Worm (Caenorhabditis elegans) whole organism, L4/young adult: ENCODE measurements around the gene Y54G2A.76.

ENCODE experiments used
- W03F9.2 ChIP-seq: fragments of 150-350 bp; optimal IDR thresholded peaks from 2 replicates; lab custom pipeline; 2014; ENCODE audit warnings: missing biosample characterization, missing genetic modification characterization
- dao-5 ChIP-seq: sonication (generic microtip); optimal IDR thresholded peaks from 2 replicates; lab custom pipeline; 2016; ENCODE audit warnings: missing genotype, missing genetic modification characterization, moderate library complexity, missing compliant biosample characterization
- him-1 ChIP-seq: sonication (generic microtip); optimal IDR thresholded peaks from 2 replicates; lab custom pipeline; 2016; ENCODE audit warnings: missing genotype, missing genetic modification reagents, missing genetic modification characterization, missing compliant biosample characterization

Y54G2A.76 gene

DNA sequence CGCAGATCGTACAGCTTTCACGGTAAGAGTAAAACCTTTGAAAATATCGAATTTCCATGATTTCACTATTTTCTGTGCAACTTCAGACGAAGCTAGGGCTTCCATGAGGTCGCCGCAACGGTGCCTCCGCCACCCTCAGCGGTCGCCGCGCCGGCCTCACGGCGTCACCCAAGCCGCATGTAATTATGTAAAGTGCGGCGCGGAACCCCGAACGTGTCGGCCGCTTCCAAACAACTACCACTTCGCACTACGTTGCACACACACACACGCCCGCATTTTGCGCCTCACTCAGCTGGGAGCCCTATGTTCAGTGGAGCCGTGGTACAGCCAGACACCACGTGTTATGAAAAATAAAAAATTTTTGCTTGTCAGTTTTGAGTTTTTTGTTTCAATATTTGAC, 7.8 kb downstream of the Y54G2A.76 start:
- TF ChIP-seq him-1 = no peak
- no peak for TF ChIP-seq W03F9.2 (tag; lab: Kevin White, UChicago)
- no peak for TF ChIP-seq dao-5 (tag; lab: Kevin White, UChicago)

DNA sequence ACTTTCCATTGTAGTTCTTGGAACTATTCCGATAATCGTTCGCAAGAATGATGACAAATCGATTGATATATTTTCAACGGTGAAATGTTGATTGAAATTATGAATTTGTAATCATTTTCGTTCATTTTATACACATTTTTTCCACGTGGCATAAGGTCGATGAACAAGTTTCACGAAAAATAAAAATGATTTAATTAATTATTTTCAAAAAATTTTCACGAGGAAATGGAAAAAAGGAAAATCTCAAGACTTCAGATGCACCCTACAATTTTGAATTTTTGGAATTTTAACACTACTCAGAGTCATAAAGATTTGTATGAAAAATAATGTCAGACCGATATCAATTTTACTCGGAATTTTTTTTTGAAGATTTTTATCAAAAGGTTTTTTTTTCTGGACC, 10.4 kb downstream of the Y54G2A.76 start, which contains the start of gene Y54G2A.13:
TSS of gene Y54G2A.13 (minus strand) at position 101 of the 400 bp plus-strand sequence.
- no peak for TF ChIP-seq dao-5 (tag; lab: Kevin White, UChicago)
- no peak for TF ChIP-seq him-1
- no peak for TF ChIP-seq W03F9.2 (tag; lab: Kevin White, UChicago)

DNA sequence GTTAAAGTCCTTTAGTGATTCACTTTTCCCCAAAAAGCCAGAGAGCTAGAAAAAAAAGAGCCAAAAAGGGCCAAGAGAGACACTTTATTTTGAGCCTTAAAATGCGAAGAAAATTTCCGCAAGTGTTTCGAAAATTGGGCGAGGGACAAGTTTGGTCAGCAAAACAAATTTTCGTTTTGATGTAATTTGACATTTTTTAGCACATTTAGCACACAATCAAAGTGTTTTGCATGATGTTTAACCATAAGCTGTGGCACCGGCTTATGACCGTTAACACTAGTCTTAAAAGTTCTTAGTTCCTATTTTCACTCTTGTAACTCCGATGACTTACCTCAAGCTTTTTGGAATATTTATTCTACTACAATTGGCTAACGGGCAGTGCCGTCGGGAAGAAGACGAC, 11.2 kb downstream of the Y54G2A.76 start, which contains the start of gene Y54G2A.37:
TSS of gene Y54G2A.37 (plus strand) at position 301 of the 400 bp plus-strand sequence.
- TF ChIP-seq W03F9.2 (tag; lab: Kevin White, UChicago) (no peak), him-1 (no peak), dao-5 (tag; lab: Kevin White, UChicago) (no peak)

DNA sequence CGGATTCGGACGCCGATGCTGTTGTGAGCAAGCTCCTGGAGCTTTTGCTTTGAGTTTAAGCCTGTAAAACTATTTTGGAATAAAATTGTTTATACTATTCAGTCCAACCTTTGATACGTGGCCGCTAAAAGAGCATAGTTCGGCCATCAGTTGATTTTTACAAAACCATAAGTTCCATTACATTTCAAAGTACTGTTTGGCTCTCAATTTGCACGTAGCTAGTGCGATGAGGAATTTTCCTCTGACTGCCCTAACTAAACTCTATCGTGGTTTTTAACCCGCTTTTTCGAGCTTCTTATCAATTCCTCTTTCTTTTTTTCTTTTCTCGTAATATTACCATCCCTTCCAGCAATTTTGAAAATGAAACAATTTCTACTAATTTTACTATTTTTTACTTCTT, 14.2 kb downstream of the Y54G2A.76 start, which contains the start of gene clec-80:
TSS of gene clec-80 (plus strand) at position 301 of the 400 bp plus-strand sequence.
- TF ChIP-seq him-1 (no peak), dao-5 (tag; lab: Kevin White, UChicago) (no peak), W03F9.2 (tag; lab: Kevin White, UChicago) (no peak)

DNA sequence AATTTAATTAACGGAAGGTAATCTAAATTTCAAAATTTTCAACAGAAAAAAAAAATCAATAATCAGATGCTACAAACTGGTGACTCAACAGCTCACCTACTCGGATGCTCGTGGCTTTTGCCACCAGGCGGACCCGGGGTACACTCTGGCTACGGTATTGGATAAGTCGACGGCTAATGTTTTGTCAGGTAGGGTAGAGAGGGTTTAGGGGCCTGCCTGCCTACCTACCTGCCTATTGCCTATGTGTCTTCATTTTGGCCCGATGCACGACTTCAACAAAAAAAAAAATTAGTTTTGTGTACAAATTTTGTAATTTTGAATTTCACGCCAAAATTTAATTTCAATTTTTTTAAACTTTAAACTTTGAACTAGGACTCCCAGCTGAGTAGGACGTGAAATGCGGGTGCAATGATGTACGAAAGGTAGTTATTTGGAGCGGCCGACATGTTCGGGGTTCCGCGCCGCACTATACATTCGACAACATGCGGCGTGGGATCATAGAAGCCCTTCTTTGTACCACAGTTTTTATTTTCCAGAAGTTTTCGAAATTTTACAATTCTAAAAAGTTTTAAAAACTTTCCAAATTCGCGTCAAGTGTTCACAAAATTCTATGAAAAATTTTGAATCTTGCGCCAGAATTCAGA, 16.4 kb downstream of the Y54G2A.76 start:
- TF ChIP-seq W03F9.2 (tag; lab: Kevin White, UChicago) (no peak), him-1 (no peak), dao-5 (tag; lab: Kevin White, UChicago) (no peak)

DNA sequence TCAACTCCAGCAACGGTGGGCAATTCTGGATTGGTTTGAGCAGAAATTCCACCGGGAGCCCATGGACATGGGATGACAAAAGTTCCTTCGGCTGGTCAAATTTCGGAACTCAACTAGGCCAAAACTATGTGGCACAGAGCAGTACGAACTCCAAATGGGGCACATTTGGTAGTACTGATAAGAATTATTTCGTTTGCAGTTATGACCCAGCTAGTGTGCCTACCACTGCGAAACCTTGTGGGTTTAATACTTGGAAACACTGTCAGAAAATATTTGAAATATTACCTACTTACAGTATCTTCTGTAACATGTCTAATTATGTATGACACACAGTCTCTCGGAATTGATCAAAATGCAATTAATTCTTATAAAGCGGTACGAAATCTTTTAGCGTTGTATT, 17.1 kb downstream of the Y54G2A.76 start:
- TF ChIP-seq dao-5 (tag; lab: Kevin White, UChicago) (no peak), him-1 (no peak), W03F9.2 (tag; lab: Kevin White, UChicago) (no peak)

DNA sequence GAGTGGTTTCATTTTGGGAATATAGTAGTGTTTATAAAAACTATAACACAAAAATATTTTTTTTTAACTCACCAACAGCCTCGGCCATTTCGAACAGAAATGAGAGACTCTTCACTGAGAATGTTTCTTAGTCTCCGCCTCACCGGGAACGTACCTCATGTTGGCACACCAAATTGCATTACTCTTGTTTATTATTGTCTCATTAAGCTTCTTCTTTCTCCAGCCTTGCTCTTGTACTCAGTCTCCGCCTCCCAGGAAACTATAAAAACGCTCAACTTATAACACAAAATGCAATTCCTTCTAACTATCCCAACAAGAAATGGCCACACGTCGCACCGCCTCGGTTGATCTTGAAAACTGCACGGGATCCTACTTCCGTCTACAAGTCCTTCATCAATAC, 23.4 kb downstream of the Y54G2A.76 start, which contains the start of the genes Y54G2A.48 and pudl-1:
TSS of gene Y54G2A.48 (minus strand) at position 101 of the 400 bp plus-strand sequence.
TSS of gene pudl-1 (plus strand) at position 320 of the 400 bp plus-strand sequence.
- TF ChIP-seq W03F9.2 (tag; lab: Kevin White, UChicago) (no peak), dao-5 (tag; lab: Kevin White, UChicago) (no peak), him-1 (no peak)

DNA sequence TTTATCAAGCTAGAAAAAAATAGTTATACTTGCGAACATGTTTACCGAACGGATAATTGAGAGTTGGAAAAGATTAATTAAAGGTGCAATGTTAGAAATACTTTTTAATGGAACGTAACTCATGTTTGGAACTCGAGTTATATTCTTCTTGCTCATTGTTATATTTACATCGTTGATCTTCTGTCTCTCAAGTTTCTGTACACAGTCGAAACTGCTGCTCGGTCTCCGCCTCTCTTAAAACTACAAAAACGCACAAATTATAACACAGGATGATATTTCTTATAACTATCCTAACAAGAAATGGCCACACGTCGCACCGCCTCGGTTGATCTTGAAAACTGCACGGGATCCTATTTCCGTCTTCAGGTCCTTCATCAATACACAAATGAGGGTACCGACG, 25.3 kb downstream of the Y54G2A.76 start, which contains the start of gene pudl-2:
TSS of gene pudl-2 (plus strand) at position 301 of the 400 bp plus-strand sequence.
- no peak for TF ChIP-seq dao-5 (tag; lab: Kevin White, UChicago)
- TF ChIP-seq W03F9.2 (tag; lab: Kevin White, UChicago) = no peak
- no peak for TF ChIP-seq him-1

DNA sequence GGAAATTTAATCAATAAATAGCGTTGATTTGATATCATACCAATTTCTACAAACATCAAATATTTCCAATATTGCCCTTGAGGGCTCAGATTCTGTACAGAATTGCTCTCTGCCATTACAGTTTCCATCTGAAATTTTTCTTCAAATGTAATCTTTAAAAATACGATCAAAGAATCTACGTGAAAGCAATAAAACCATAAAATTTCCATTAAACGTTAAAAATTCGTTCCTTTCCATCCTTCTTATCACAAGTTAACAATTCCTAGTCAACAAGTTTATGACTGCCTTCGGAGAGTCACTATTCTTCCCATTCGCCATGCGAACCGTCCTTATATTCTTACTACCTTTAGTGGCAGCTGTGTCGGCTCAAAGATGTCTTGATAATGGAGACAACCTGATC, 26.2 kb downstream of the Y54G2A.76 start, which contains the start of gene clec-82:
TSS of gene clec-82 (plus strand) at position 301 of the 400 bp plus-strand sequence.
- TF ChIP-seq dao-5 (tag; lab: Kevin White, UChicago) = no peak
- no peak for TF ChIP-seq W03F9.2 (tag; lab: Kevin White, UChicago)
- TF ChIP-seq him-1 = no peak

DNA sequence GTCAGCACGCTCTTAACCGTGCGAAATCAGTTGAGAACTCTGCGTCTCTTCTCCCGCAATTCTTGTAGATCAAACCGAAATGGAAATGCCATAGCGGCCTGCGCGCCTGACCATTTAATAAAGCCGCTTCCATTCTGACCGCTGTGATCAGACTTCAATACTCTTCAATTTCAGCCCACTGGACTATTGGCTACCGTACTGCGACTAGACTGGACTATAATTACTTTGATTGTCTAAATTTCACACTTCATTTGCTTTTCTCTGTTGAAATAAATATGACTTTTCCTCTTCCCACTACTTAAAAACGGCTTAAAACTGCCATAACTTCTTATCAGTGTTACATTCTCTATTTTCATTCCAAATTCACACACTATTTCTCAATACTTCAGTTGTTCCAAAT, 29.1 kb downstream of the Y54G2A.76 start, which contains the start of gene Y54G2A.7:
TSS of gene Y54G2A.7 (plus strand) at position 301 of the 400 bp plus-strand sequence.
- TF ChIP-seq him-1 = no peak
- no peak for TF ChIP-seq W03F9.2 (tag; lab: Kevin White, UChicago)
- TF ChIP-seq dao-5 (tag; lab: Kevin White, UChicago) = no peak

DNA sequence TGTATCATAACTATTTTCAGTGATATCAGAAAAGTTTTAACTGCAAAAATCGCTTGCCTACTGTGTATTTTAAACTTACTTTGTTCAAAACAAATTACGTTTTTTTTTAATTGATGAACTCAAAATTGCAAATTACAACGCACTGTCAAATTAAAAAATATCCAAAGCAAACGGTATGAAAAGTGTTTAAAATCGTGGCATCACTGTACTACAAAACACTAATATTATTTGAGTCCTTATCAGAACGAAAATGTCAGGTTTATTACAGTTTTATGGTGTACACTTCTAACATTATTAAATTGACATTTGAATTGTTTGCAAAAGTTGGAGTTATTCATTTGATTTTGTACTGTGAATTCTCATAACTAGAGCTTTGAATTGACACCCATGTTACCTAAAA, 32.0 kb downstream of the Y54G2A.76 start, which contains the start of gene clec-83:
TSS of gene clec-83 (minus strand) at position 213 of the 400 bp plus-strand sequence.
- no peak for TF ChIP-seq W03F9.2 (tag; lab: Kevin White, UChicago)
- no peak for TF ChIP-seq him-1
- TF ChIP-seq dao-5 (tag; lab: Kevin White, UChicago) = no peak

DNA sequence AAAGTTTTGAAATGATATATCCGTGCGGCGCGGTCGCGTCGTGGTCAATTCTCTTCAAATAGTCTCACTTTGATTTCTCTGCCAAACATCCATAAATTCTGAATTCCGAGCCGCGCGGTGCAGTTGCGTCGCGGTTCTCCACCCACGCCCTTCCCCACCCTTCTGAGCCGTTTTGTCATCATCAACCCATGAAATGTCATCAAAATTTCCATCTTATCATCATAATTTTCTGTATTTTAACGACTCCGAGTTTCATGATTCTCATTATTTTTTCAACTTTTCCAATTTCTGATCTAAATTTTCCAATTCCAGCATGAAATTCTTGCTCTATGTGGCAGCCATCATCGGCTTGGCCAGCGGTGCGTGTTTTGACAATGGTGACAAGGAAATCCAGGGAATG, 33.0 kb downstream of the Y54G2A.76 start, which contains the start of gene clec-84:
TSS of gene clec-84 (plus strand) at position 301 of the 400 bp plus-strand sequence.
- no peak for TF ChIP-seq him-1
- TF ChIP-seq dao-5 (tag; lab: Kevin White, UChicago) = no peak
- TF ChIP-seq W03F9.2 (tag; lab: Kevin White, UChicago) = no peak

DNA sequence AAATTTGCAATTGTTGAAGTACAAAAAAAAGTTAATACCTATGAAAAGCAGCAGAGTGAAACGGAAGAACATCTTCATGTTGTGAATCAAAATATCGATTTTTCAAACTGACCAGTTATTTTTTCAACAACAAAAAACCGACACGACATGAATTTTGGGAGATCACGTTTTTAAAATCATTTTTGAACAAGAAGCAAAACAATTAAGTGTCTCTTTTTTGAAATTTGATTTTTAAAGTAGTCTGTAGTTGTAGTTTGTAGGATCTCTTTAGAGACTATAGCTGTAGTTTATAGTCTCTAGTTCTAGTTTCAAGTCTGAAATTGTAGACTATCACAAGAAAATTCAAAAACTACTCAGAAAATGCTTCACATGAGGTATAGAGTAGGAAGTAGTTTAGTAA, 34.7 kb downstream of the Y54G2A.76 start, which contains the start of gene Y54G2A.15:
TSS of gene Y54G2A.15 (minus strand) at position 101 of the 400 bp plus-strand sequence.
- TF ChIP-seq him-1 (no peak), W03F9.2 (tag; lab: Kevin White, UChicago) (no peak)

DNA sequence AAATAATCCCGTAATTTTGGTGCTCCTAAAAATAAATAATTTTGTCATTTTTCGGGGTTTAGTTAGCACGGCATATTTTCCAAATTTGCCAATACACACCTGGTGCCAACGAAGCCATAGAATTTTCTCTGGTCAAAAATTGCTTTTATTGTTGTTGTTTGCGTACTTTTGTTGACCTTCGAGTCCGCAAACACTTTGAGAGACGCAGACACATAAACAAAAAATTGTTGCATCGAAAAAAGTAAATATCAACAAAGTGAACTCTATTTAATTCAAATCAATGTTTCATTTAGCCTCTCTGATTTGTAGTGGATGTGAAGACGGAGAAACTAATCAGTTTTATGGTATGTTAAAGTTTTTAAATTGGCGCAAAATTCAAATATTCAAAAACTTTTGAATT, 37.1 kb downstream of the Y54G2A.76 start, which contains the start of gene Y54G2A.40:
TSS of gene Y54G2A.40 (plus strand) at position 213 of the 400 bp plus-strand sequence.
- TF ChIP-seq him-1 (no peak), dao-5 (tag; lab: Kevin White, UChicago) (no peak), W03F9.2 (tag; lab: Kevin White, UChicago) (no peak)
